Fruit fly (Drosophila melanogaster) Kc167 (cell line): Measurements from ENCODE around the gene Actn.

Experiments used
- Myc ChIP-seq: fragments of >200 bp; optimal IDR thresholded peaks from 2 replicates; lab custom pipeline; 2017; ENCODE audit warnings: missing external identifiers
- Sin3A ChIP-seq: fragments of >200 bp; optimal IDR thresholded peaks from 2 replicates; lab custom pipeline; 2018; ENCODE audit warnings: missing external identifiers
- h ChIP-seq: fragments of >200 bp; optimal IDR thresholded peaks from 3 replicates; lab custom pipeline; 2018; ENCODE audit warnings: missing external identifiers
- insv ChIP-seq: fragments of >200 bp; optimal IDR thresholded peaks from 3 replicates; lab custom pipeline; 2018; ENCODE audit warnings: missing external identifiers
- psq ChIP-seq: fragments of >200 bp; optimal IDR thresholded peaks from 2 replicates; lab custom pipeline; 2017; ENCODE audit warnings: missing external identifiers
- ttk ChIP-seq: sonication (Bioruptor generic); optimal IDR thresholded peaks from 2 replicates; lab custom pipeline; 2017; ENCODE audit warnings: missing external identifiers

Actn gene

DNA sequence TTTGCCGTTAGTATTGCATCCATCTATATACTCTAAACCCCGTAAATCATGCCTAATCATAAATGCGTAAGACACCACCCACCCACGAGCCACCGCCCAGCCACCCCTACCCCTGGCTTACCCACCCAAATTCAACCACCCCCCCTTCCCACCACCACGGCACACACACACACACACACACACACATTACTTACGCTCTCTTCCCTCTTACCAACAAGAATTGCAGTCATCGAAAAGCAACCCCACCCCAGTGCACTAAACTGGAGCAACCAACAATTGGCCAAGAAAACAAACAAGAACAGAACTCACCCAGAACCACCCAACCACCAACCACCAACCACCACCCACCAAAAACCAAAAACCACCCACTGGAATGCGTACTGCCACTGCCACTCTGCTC, 47.9 kb downstream of the Actn start:
- TF ChIP-seq insv (lab: Kevin White, UChicago) = no peak
- TF ChIP-seq Sin3A (lab: Kevin White, UChicago) = no peak
- no peak for TF ChIP-seq Myc (lab: Kevin White, UChicago)
- no peak for TF ChIP-seq h (lab: Kevin White, UChicago)
- no peak for TF ChIP-seq ttk
- TF ChIP-seq psq (lab: Kevin White, UChicago) = no peak

DNA sequence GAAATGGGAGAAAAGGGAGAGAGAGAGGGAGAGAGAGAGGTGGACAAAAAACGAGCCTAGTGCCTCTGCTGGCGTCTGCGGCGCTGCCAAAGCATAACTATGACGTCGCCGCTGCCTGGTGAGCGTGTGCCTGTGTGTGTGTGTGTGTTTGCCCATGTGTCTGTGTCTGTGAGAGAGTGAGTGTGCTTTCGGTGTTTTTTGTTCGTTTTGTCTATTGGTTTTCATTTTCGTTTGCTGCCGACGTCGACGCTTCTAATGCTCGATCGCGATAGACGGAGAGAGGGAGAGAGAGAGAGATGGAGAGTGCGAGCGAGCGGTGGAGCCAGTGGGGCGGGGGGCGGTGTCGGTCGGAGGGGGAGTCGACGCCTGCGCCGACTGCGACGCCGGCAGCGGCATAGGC, 50.3 kb downstream of the Actn start:
- TF ChIP-seq Sin3A (lab: Kevin White, UChicago) = no peak
- TF ChIP-seq h (lab: Kevin White, UChicago) = no peak
- no peak for TF ChIP-seq Myc (lab: Kevin White, UChicago)
- TF ChIP-seq ttk = no peak
- no peak for TF ChIP-seq insv (lab: Kevin White, UChicago)
- no peak for TF ChIP-seq psq (lab: Kevin White, UChicago)

DNA sequence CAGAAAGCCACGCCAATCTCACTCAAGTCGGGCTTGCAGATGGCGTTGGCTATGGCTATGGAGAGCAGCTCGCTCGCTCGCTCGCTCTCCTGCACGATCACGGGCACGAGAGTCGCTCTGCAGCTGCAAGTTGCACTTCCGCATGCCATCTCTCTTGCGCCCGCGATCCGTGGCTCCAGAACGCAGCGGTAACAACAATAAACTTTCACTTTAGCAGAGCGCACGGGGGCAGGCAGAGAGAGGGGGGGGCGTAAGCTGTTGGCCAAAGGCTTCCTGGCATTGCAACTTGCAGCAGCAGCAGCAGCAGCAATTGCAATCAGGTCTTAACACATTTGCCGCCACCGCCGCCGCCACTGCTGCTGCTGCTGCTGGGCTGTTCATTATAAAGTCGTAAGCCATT, 52.1 kb downstream of the Actn start:
- TF ChIP-seq h (lab: Kevin White, UChicago) (no peak), ttk (no peak), Myc (lab: Kevin White, UChicago) (no peak), Sin3A (lab: Kevin White, UChicago) (no peak), psq (lab: Kevin White, UChicago) (no peak), insv (lab: Kevin White, UChicago) (no peak)

DNA sequence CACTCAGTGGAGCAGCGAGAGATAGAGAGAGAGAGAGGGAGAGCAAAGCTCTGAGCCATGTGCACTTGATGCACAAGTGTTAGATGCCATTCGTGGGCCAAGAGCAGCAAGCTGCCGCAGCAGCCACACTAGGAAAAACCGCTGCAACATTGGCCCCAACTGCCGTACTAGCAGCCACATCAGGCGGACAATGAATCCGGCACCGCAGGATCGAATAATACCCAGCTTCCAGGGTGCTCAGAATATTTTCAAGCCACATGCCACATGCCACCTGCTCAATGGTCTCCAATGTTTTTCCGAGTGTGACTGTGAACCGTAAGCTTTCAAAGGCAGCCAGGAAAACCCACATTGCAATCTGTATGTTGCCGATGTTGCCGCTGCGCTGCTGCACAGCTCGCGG, 53.4 kb downstream of the Actn start:
- TF ChIP-seq Sin3A (lab: Kevin White, UChicago) (no peak), ttk (no peak), psq (lab: Kevin White, UChicago) (no peak), h (lab: Kevin White, UChicago) (no peak), Myc (lab: Kevin White, UChicago) (no peak), insv (lab: Kevin White, UChicago) (no peak)

DNA sequence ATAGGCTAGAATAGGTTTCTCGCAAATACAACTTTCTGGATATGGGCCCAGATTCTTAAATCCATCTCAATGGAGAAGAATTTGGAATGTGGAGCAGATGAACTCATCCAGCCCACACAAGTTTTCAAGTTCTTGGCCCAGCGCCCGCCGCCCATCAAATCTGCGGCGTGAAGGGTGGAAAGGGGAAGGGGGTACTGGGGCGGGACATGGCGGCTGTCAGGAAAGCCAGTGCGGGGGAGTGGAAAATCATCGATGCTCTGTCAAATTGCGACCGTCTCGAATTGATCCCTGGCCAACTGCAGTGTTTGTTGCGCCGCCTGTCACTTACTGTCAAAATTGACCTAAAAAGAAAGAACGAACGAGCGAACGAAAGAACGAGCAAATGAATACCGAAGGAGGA, 56.6 kb downstream of the Actn start:
- no peak for TF ChIP-seq ttk
- no peak for TF ChIP-seq h (lab: Kevin White, UChicago)
- no peak for TF ChIP-seq psq (lab: Kevin White, UChicago)
- TF ChIP-seq Myc (lab: Kevin White, UChicago) = no peak
- no peak for TF ChIP-seq Sin3A (lab: Kevin White, UChicago)
- no peak for TF ChIP-seq insv (lab: Kevin White, UChicago)

DNA sequence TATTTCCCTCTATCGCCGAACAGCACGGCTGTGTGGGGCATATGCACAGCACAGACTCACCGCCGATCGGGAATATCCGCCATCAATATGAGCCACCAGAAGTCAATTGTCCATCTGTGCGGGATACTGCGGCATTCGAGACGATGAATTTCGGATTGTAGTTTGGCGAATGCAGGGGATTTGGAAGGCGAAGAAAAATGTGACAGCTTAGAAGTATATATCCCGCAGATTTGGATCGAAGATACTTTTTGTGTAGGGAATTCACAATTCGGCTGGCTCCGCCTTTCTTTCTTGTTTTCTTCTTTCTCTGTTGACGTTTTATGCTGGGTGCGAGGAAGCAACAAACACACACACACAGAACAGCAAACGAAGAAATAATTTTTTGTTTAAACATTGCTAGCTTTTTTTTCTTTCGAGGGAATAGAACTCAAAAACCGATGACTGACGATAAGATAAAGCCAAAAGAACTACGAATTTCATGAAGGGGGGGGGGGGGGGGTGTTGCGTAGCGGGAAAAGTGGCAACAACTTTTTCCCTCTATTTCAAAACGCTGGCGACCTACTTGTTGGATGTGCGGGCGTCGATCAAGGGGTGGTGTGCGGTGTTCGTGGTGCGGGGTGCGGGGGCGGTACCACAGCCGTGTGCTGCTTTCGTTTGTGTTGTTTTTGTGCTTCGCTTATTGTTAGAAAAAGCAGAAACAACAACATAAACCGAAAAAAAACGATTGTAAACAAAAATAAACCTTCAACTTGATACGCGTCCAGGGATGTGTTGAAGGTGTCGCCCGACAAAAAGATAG, 57.7 kb downstream of the Actn start:
- no peak for TF ChIP-seq ttk
- no peak for TF ChIP-seq insv (lab: Kevin White, UChicago)
- no peak for TF ChIP-seq psq (lab: Kevin White, UChicago)
- TF ChIP-seq Myc (lab: Kevin White, UChicago) = no peak
- no peak for TF ChIP-seq Sin3A (lab: Kevin White, UChicago)

DNA sequence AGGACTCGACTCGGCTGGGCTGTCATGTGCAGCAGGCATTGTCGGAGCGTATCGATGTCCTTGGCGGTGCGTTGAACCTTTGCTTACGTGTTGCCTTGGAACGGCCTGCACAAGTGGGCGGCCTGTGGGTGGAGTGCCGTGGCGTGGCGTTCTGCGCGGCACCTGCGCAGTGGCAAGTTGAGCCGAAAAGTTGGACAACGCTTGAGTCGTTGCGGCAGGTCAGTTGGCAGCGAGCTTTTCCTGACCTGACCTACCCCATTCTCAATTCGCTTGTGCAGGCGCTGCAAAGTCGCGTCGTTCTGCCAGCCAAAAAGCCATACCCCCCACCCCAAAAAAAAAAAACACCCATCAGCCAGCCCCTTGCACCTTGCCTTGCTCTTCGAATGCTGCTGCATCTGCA, 60.4 kb downstream of the Actn start:
- TF ChIP-seq Myc (lab: Kevin White, UChicago) (no peak), psq (lab: Kevin White, UChicago) (no peak), Sin3A (lab: Kevin White, UChicago) (no peak), ttk (no peak)

DNA sequence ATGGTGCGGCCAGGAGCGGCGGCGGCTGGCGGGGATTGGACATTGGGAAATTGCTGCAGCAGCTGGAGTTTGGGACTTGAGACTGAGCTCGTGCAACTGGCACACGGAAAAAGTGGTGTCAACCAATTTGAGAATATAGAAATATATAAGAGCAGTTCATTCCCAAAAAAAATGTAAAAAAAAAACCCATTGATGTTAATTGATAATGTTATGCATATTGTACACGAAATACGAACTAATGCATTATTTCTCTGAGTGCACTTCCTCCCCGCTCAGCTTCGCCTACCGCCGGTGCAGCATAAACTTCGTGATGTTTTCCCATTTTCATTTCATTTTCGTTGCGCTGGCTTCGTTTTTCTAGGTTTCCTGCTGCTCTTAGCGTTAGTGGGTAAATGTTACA, 62.4 kb downstream of the Actn start:
- TF ChIP-seq Myc (lab: Kevin White, UChicago) (no peak), psq (lab: Kevin White, UChicago) (no peak), h (lab: Kevin White, UChicago) (no peak), insv (lab: Kevin White, UChicago) (no peak), ttk (no peak), Sin3A (lab: Kevin White, UChicago) (no peak)

DNA sequence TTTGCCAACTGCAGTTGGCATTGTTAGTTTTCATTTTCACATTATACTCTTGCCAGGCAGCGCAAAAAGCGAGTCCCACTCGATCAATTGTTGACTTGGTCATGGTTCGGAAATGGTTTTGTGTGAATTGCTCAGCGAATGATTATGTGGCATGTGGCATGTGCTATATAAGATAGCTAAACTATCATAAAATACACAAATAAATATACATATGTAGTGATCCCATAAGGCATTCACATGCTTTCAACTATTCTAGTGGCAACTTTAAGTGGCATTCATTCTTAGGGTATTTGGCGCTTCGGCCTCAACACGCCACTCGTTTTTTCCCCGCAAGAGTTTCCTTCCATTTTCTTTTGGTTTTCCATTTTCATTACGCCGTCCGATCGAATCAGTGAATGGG, 63.1 kb downstream of the Actn start:
- no peak for TF ChIP-seq insv (lab: Kevin White, UChicago)
- TF ChIP-seq h (lab: Kevin White, UChicago) = no peak
- no peak for TF ChIP-seq Myc (lab: Kevin White, UChicago)
- no peak for TF ChIP-seq Sin3A (lab: Kevin White, UChicago)
- no peak for TF ChIP-seq psq (lab: Kevin White, UChicago)

DNA sequence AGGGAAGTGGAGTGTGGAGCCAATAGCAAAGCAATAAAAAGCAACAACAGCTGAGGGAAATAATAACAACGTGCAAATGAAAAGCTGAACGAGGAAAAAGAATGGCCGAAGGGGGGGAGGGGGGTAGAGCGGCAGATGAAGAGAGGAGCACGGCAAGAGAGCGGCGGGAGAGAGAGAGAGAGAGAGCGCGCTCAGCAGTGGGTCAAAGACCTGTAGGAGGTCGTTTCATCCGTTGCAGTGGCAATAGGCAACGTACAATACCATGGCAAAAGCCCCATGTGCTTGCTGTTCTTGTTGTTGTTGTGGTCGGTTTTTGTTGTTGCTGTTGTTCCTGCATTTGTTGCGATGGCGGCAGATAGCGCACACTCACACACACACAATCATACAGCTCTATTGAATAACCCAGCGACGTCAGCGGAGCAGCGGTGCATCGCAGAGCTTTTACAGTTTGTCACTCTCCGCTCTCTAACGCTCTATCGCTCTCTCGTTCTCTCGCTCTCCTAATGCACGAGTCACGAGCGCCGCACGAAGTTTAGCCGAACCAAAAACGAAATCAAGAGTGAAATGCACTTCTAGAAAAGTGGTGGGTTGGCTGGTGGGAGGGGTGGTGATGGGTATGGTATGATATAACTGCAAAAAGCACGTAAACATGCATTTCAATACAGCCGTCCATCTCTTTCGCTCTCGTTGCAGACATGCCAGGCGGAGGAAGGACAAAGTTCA, 66.1 kb downstream of the Actn start:
- TF ChIP-seq psq (lab: Kevin White, UChicago) = no peak
- no peak for TF ChIP-seq ttk
- no peak for TF ChIP-seq Sin3A (lab: Kevin White, UChicago)
- TF ChIP-seq Myc (lab: Kevin White, UChicago) = no peak
- TF ChIP-seq h (lab: Kevin White, UChicago) = no peak
- TF ChIP-seq insv (lab: Kevin White, UChicago) = no peak
